Worm (Caenorhabditis elegans) whole organism, L3 larva: Measurements from ENCODE around the gene F59A1.12.

Experiments used
- R02D3.7 ChIP-seq: fragments of 150-350 bp; optimal IDR thresholded peaks from 2 replicates; lab custom pipeline; 2014; ENCODE audit warnings: missing biosample characterization, missing genetic modification characterization
- ZK546.5 ChIP-seq: sonication (generic microtip); optimal IDR thresholded peaks from 2 replicates; lab custom pipeline; 2017; ENCODE audit warnings: missing biosample characterization, missing genetic modification characterization
- aly-2 ChIP-seq: fragments of 150-350 bp; optimal IDR thresholded peaks from 2 replicates; lab custom pipeline; 2014; ENCODE audit warnings: missing biosample characterization, missing genetic modification characterization
- ama-1 ChIP-seq: fragments of 150-350 bp; optimal IDR thresholded peaks from 2 replicates; lab custom pipeline; 2018
- ceh-16 ChIP-seq: sonication (generic microtip); optimal IDR thresholded peaks from 2 replicates; lab custom pipeline; 2017; ENCODE audit warnings: missing biosample characterization, missing genetic modification characterization
- ceh-82 ChIP-seq: fragments of 150-350 bp; optimal IDR thresholded peaks from 2 replicates; lab custom pipeline; 2014; ENCODE audit warnings: missing biosample characterization, missing genetic modification characterization
- ceh-9 ChIP-seq: sonication (generic microtip); optimal IDR thresholded peaks from 2 replicates; lab custom pipeline; 2018; ENCODE audit warnings: missing biosample characterization, missing genetic modification characterization
- daf-12 ChIP-seq: fragments of 150-350 bp; optimal IDR thresholded peaks from 2 replicates; lab custom pipeline; 2014; ENCODE audit warnings: missing biosample characterization, missing genetic modification reagents, missing genetic modification characterization
- egl-27 ChIP-seq: sonication (generic microtip); optimal IDR thresholded peaks from 4 replicates; lab custom pipeline; 2017; ENCODE audit warnings: missing biosample characterization, missing genetic modification reagents, missing genetic modification characterization
- egl-5 ChIP-seq: fragments of 150-350 bp; optimal IDR thresholded peaks from 2 replicates; lab custom pipeline; 2017; ENCODE audit warnings: missing biosample characterization, missing genetic modification reagents, missing genetic modification characterization, inconsistent platforms
- elt-1 ChIP-seq: fragments of 150-350 bp; optimal IDR thresholded peaks from 2 replicates; lab custom pipeline; 2014; ENCODE audit warnings: missing biosample characterization, missing genetic modification characterization
- elt-2 ChIP-seq: sonication (generic microtip); optimal IDR thresholded peaks from 2 replicates; lab custom pipeline; 2016; ENCODE audit warnings: missing genetic modification reagents, mild to moderate bottlenecking, missing genetic modification characterization, missing compliant biosample characterization
- elt-3 ChIP-seq, 3 experiments: fragments of 150-350 bp in 1 of 3; sonication (generic microtip) in 2 of 3; optimal IDR thresholded peaks; 2 replicates in 2 of 3; 4 replicates in 1 of 3; lab custom pipeline; 2014 to 2017; ENCODE audit warnings: missing biosample characterization in 3 of 3, missing genetic modification characterization in 3 of 3
- eor-1 ChIP-seq, 2 experiments: fragments of 150-350 bp; optimal IDR thresholded peaks; 2 replicates each; lab custom pipeline; 2014 to 2018; ENCODE audit warnings: missing biosample characterization in 2 of 2, missing genetic modification characterization in 2 of 2
- fkh-10 ChIP-seq: sonication (generic microtip); optimal IDR thresholded peaks from 2 replicates; lab custom pipeline; 2017; ENCODE audit warnings: missing biosample characterization, missing genetic modification reagents, missing genetic modification characterization
- fkh-2 ChIP-seq: fragments of 150-350 bp; optimal IDR thresholded peaks from 2 replicates; lab custom pipeline; 2014; ENCODE audit warnings: missing biosample characterization, missing genetic modification reagents, missing genetic modification characterization
- fos-1 ChIP-seq: fragments of 150-350 bp; optimal IDR thresholded peaks from 2 replicates; lab custom pipeline; 2014; ENCODE audit warnings: missing biosample characterization, missing genetic modification characterization
- hmg-11 ChIP-seq: sonication (generic microtip); optimal IDR thresholded peaks from 2 replicates; lab custom pipeline; 2016; ENCODE audit warnings: missing genetic modification characterization, missing compliant biosample characterization
- jun-1 ChIP-seq: fragments of 150-350 bp; optimal IDR thresholded peaks from 2 replicates; lab custom pipeline; 2014; ENCODE audit warnings: missing biosample characterization, missing genetic modification reagents, missing genetic modification characterization
- lin-15B ChIP-seq: fragments of 150-350 bp; optimal IDR thresholded peaks from 2 replicates; lab custom pipeline; 2014; ENCODE audit warnings: missing biosample characterization, missing genetic modification characterization
- lin-39 ChIP-seq: fragments of 150-350 bp; optimal IDR thresholded peaks from 2 replicates; lab custom pipeline; 2018; ENCODE audit warnings: missing biosample characterization, missing genetic modification reagents, missing genetic modification characterization
- lsy-12 ChIP-seq: sonication (generic microtip); optimal IDR thresholded peaks from 2 replicates; lab custom pipeline; 2016; ENCODE audit warnings: mild to moderate bottlenecking, missing genetic modification characterization, missing compliant biosample characterization
- mdl-1 ChIP-seq: fragments of 150-350 bp; optimal IDR thresholded peaks from 2 replicates; lab custom pipeline; 2014; ENCODE audit warnings: missing biosample characterization, missing genetic modification characterization
- mml-1 ChIP-seq: fragments of 150-350 bp; sonication (generic microtip); optimal IDR thresholded peaks from 3 replicates; lab custom pipeline; 2014; ENCODE audit warnings: missing biosample characterization, missing genetic modification characterization
- nfya-1 ChIP-seq: sonication (generic microtip); optimal IDR thresholded peaks from 2 replicates; lab custom pipeline; 2017; ENCODE audit warnings: missing genetic modification characterization, mild to moderate bottlenecking, missing compliant biosample characterization, antibody characterized with exemption, moderate library complexity; ENCODE audit not compliant: insufficient read depth
- nhr-11 ChIP-seq: fragments of 150-350 bp; optimal IDR thresholded peaks from 2 replicates; lab custom pipeline; 2014; ENCODE audit warnings: missing biosample characterization, missing genetic modification characterization
- nhr-12 ChIP-seq: fragments of 150-350 bp; optimal IDR thresholded peaks from 2 replicates; lab custom pipeline; 2014; ENCODE audit warnings: missing biosample characterization, missing genetic modification characterization
- nhr-23 ChIP-seq: fragments of 150-350 bp; optimal IDR thresholded peaks from 2 replicates; lab custom pipeline; 2014; ENCODE audit warnings: missing biosample characterization, missing genetic modification reagents, missing genetic modification characterization
- nhr-237 ChIP-seq: fragments of 150-350 bp; optimal IDR thresholded peaks from 2 replicates; lab custom pipeline; 2014; ENCODE audit warnings: missing biosample characterization, missing genetic modification characterization
- nhr-25 ChIP-seq: sonication (generic microtip); optimal IDR thresholded peaks from 2 replicates; lab custom pipeline; 2017; ENCODE audit warnings: missing biosample characterization, missing genetic modification characterization
- nhr-28 ChIP-seq: fragments of 150-350 bp; optimal IDR thresholded peaks from 2 replicates; lab custom pipeline; 2014; ENCODE audit warnings: missing biosample characterization, missing genetic modification characterization
- nhr-43 ChIP-seq: sonication (generic microtip); optimal IDR thresholded peaks from 2 replicates; lab custom pipeline; 2016; ENCODE audit warnings: mild to moderate bottlenecking, missing genetic modification characterization, missing compliant biosample characterization; ENCODE audit not compliant: poor library complexity, severe bottlenecking
- nhr-67 ChIP-seq: fragments of 150-350 bp; optimal IDR thresholded peaks from 2 replicates; lab custom pipeline; 2014; ENCODE audit warnings: missing biosample characterization, missing genetic modification characterization
- nhr-76 ChIP-seq: fragments of 150-350 bp; sonication (generic microtip); optimal IDR thresholded peaks from 5 replicates; lab custom pipeline; 2014; ENCODE audit warnings: missing biosample characterization, missing genetic modification characterization
- nhr-77 ChIP-seq: fragments of 150-350 bp; optimal IDR thresholded peaks from 2 replicates; lab custom pipeline; 2014; ENCODE audit warnings: missing biosample characterization, missing genetic modification characterization
- pha-4 ChIP-seq: fragments of 150-350 bp; optimal IDR thresholded peaks from 2 replicates; lab custom pipeline; 2014; ENCODE audit warnings: missing biosample characterization, missing genetic modification reagents, missing genetic modification characterization
- pqm-1 ChIP-seq: fragments of 150-350 bp; optimal IDR thresholded peaks from 2 replicates; lab custom pipeline; 2017; ENCODE audit warnings: missing biosample characterization, missing genetic modification characterization, inconsistent platforms
- sea-2 ChIP-seq: fragments of 150-350 bp; sonication (generic microtip); optimal IDR thresholded peaks from 4 replicates; lab custom pipeline; 2014; ENCODE audit warnings: missing biosample characterization, missing genetic modification reagents, missing genetic modification characterization
- skn-1 ChIP-seq: fragments of 150-350 bp; optimal IDR thresholded peaks from 2 replicates; lab custom pipeline; 2014; ENCODE audit warnings: missing biosample characterization, missing genetic modification characterization
- snpc-4 ChIP-seq: fragments of 150-350 bp; optimal IDR thresholded peaks from 2 replicates; lab custom pipeline; 2014; ENCODE audit warnings: missing biosample characterization, missing genetic modification characterization
- tbx-2 ChIP-seq: sonication (generic microtip); optimal IDR thresholded peaks from 2 replicates; lab custom pipeline; 2016; ENCODE audit warnings: mild to moderate bottlenecking, missing genetic modification characterization, missing compliant biosample characterization
- unc-39 ChIP-seq: sonication (generic microtip); optimal IDR thresholded peaks from 4 replicates; lab custom pipeline; 2017; ENCODE audit warnings: missing biosample characterization, missing genetic modification characterization
- zag-1 ChIP-seq: fragments of 150-350 bp; optimal IDR thresholded peaks from 2 replicates; lab custom pipeline; 2014; ENCODE audit warnings: missing biosample characterization, missing genetic modification characterization
- ztf-11 ChIP-seq: fragments of 150-350 bp; optimal IDR thresholded peaks from 2 replicates; lab custom pipeline; 2014; ENCODE audit warnings: missing biosample characterization, missing genetic modification characterization
- ztf-4 ChIP-seq: fragments of 150-350 bp; optimal IDR thresholded peaks from 2 replicates; lab custom pipeline; 2014; ENCODE audit warnings: missing biosample characterization, missing genetic modification characterization

The F59A1.12 gene

DNA sequence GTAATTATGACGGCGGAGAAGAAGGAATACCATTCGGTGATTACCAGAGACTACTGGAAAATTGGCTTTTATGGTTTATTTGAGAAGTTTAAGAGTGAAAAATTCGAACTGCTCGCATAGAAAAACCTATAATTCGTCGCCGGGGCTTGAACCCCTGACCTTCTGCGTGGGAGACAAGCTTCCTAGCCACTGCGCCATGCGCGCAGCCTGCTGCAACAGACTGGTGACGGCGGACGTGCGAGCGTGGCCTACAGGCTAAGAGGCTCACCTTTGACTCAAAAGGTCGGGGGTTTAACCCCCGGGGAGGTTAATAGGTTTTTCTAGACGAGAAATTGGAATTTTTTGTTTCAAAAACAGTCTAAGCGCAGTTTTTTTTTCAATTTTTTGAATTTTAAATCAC lies 3.2 kb downstream of the F59A1.12 start:
- TF ChIP-seq ztf-11 (tag; lab: Kevin White, UChicago) (no peak), snpc-4 (tag; lab: Kevin White, UChicago) (no peak)

- no peak for TF ChIP-seq unc-39 (tag; lab: Kevin White, UChicago)
- TF ChIP-seq pqm-1 (tag; lab: Kevin White, UChicago) = peak; percentile 81
- TF ChIP-seq lin-39 = no peak
- peak; percentile 96 for TF ChIP-seq elt-2 (tag; lab: Kevin White, UChicago)
These were observed 5.3 kb downstream of the F59A1.12 start for ce11 chrV:17662260-17662659.

ce11 chrV:17660003-17660402 lies 7.6 kb downstream of the F59A1.12 start, which contains the start of gene dgat-2:
dgat-2 (plus strand) TSS chrV:17660303.
- no peak for TF ChIP-seq elt-3 (tag; optimal IDR thresholded peaks at IDR 0.05; lab: Kevin White, UChicago)
- no peak for TF ChIP-seq R02D3.7 (tag; lab: Kevin White, UChicago)
- no peak for TF ChIP-seq sea-2
- no peak for TF ChIP-seq nhr-43 (tag; lab: Kevin White, UChicago)
- no peak for TF ChIP-seq nhr-23
- TF ChIP-seq egl-5 = no peak
- no peak for TF ChIP-seq egl-27 (tag; lab: Kevin White, UChicago)
- no peak for TF ChIP-seq pqm-1 (tag; lab: Kevin White, UChicago)
- TF ChIP-seq daf-12 (tag; lab: Kevin White, UChicago) = no peak
- TF ChIP-seq nhr-12 = no peak
- TF ChIP-seq zag-1 (tag; lab: Kevin White, UChicago) = no peak
- TF ChIP-seq eor-1 (tag; optimal IDR thresholded peaks at IDR 0.05; lab: Kevin White, UChicago) = no peak
- no peak for TF ChIP-seq aly-2 (tag; lab: Kevin White, UChicago)
- TF ChIP-seq lin-39 = no peak
- TF ChIP-seq ceh-9 (tag; lab: Kevin White, UChicago) = no peak
- TF ChIP-seq nhr-67 (tag; lab: Kevin White, UChicago) = no peak
- TF ChIP-seq fkh-2 (tag; lab: Kevin White, UChicago) = no peak
- TF ChIP-seq nhr-11 (tag; lab: Kevin White, UChicago) = no peak
- TF ChIP-seq, all 47 proteins: peak for 0

DNA sequence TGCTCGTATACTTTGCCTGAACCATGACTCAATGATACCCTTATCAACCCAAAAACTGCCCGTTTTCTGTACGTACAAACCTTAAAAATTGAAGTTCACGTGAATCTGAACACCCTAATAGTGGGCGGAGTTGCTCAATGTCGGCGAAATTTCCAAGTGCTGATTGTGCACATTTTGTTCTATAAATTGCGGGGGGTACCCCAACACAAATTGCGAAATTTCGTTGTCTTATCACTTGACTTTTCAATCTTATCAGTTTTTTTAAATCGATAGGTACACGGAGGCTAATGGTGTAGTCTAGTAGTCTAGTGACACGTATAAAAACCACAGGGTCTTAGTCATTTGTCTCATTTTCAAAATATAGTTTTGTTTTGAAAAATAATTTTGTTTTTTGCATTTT lies 8.3 kb downstream of the F59A1.12 start, which contains the start of gene fbxa-108:
Gene fbxa-108, minus strand, starts transcription at position 158 of the 400 bp plus-strand sequence.
- TF ChIP-seq skn-1 (tag; lab: Kevin White, UChicago) = no peak
- no peak for TF ChIP-seq nhr-23
- TF ChIP-seq nhr-43 (tag; lab: Kevin White, UChicago) = no peak
- no peak for TF ChIP-seq elt-1 (tag; lab: Kevin White, UChicago)
- TF ChIP-seq ceh-16 (tag; lab: Kevin White, UChicago) = no peak
- no peak for TF ChIP-seq nhr-11 (tag; lab: Kevin White, UChicago)
- no peak for TF ChIP-seq ama-1
- TF ChIP-seq lin-15B (tag; lab: Kevin White, UChicago) = no peak
- TF ChIP-seq nhr-12 = no peak
- no peak for TF ChIP-seq nhr-67 (tag; lab: Kevin White, UChicago)
- no peak for TF ChIP-seq egl-5
- no peak for TF ChIP-seq ztf-11 (tag; lab: Kevin White, UChicago)
- no peak for TF ChIP-seq mdl-1 (tag; lab: Kevin White, UChicago)
- TF ChIP-seq lin-39 = no peak
- TF ChIP-seq sea-2 = no peak
- no peak for TF ChIP-seq nhr-28
- no peak for TF ChIP-seq R02D3.7 (tag; lab: Kevin White, UChicago)
- no peak for TF ChIP-seq nhr-237 (tag; lab: Kevin White, UChicago)
- TF ChIP-seq ceh-9 (tag; lab: Kevin White, UChicago) = no peak
- peak; percentile 71 for TF ChIP-seq pha-4
- TF ChIP-seq unc-39 (tag; lab: Kevin White, UChicago) = no peak
- TF ChIP-seq fos-1 (tag; lab: Kevin White, UChicago) = no peak
- no peak for TF ChIP-seq eor-1 (tag; optimal IDR thresholded peaks at IDR 0.05; lab: Kevin White, UChicago)
- TF ChIP-seq egl-27 (tag; lab: Kevin White, UChicago) = no peak
- peak; percentile 99 for TF ChIP-seq pqm-1 (tag; lab: Kevin White, UChicago)
- peak; percentile 14 for TF ChIP-seq snpc-4 (tag; lab: Kevin White, UChicago)
- TF ChIP-seq aly-2 (tag; lab: Kevin White, UChicago) = no peak
- no peak for TF ChIP-seq nhr-76 (tag; lab: Kevin White, UChicago)
- TF ChIP-seq lsy-12 (tag; lab: Kevin White, UChicago) = no peak
- no peak for TF ChIP-seq hmg-11 (tag; lab: Kevin White, UChicago)
- TF ChIP-seq tbx-2 = no peak
- TF ChIP-seq nhr-25 (tag; lab: Kevin White, UChicago) = no peak
- peak; percentile 87 for TF ChIP-seq jun-1 (tag; lab: Kevin White, UChicago)
- TF ChIP-seq ceh-82 (tag; lab: Kevin White, UChicago) = no peak
- TF ChIP-seq daf-12 (tag; lab: Kevin White, UChicago) = no peak
- no peak for TF ChIP-seq nhr-77 (tag; lab: Kevin White, UChicago)
- TF ChIP-seq zag-1 (tag; lab: Kevin White, UChicago) = no peak
- no peak for TF ChIP-seq ztf-4
- no peak for TF ChIP-seq nfya-1
- no peak for TF ChIP-seq mml-1 (tag; lab: Kevin White, UChicago)
- no peak for TF ChIP-seq fkh-2 (tag; lab: Kevin White, UChicago)
- no peak for TF ChIP-seq fkh-10 (GFP tag; lab: Kevin White, UChicago)
- no peak for TF ChIP-seq ZK546.5 (tag; lab: Kevin White, UChicago)
